Fruit fly (Drosophila melanogaster) whole organism, embryonic: Measurements from ENCODE around the gene CG1532.

ENCODE experiments used
- ATbp ChIP-seq: fragments of 200-800 bp; sonication (Bioruptor generic); optimal IDR thresholded peaks from 2 replicates; lab custom pipeline; 2017; ENCODE audit warnings: missing biosample characterization, mild to moderate bottlenecking, missing genetic modification characterization, missing genetic modification reagents
- CG11504 ChIP-seq: fragments of 200-800 bp; sonication (Bioruptor generic); optimal IDR thresholded peaks from 3 replicates; lab custom pipeline; 2019; ENCODE audit warnings: missing biosample characterization, mild to moderate bottlenecking, missing genetic modification characterization, moderate library complexity
- CG17612 ChIP-seq: fragments of 200-800 bp; sonication (Bioruptor generic); IDR thresholded peaks from 2 replicates; pipeline ENCODE4 v1.3.6; 2022; ENCODE audit warnings: missing biosample characterization, missing genetic modification characterization
- MBD-R2 ChIP-seq: fragments of 200-800 bp; sonication (Bioruptor generic); IDR thresholded peaks from 2 replicates; pipeline ENCODE4 v1.3.6; 2022; ENCODE audit warnings: missing biosample characterization, missing genetic modification characterization
- chif ChIP-seq, 2 experiments: fragments of 200-800 bp; sonication (Bioruptor generic); optimal IDR thresholded peaks; 3 replicates each; lab custom pipeline; 2016; ENCODE audit warnings: missing biosample characterization in 2 of 2, missing genetic modification characterization in 2 of 2
- chm ChIP-seq: fragments of 200-800 bp; sonication (Bioruptor generic); IDR thresholded peaks from 2 replicates; pipeline ENCODE4 v1.3.6; 2022; ENCODE audit warnings: missing biosample characterization, missing genetic modification characterization
- otp ChIP-seq: fragments of 200-800 bp; sonication (Bioruptor generic); IDR thresholded peaks from 3 replicates; pipeline ENCODE4, ENCODE4 v1.3.6; 2022; ENCODE audit warnings: missing biosample characterization, missing genetic modification characterization
- scrt ChIP-seq: fragments of 200-800 bp; sonication (Bioruptor generic); optimal IDR thresholded peaks from 2 replicates; lab custom pipeline; 2018; ENCODE audit warnings: missing biosample characterization, mild to moderate bottlenecking, missing genetic modification characterization, moderate library complexity

DNA sequence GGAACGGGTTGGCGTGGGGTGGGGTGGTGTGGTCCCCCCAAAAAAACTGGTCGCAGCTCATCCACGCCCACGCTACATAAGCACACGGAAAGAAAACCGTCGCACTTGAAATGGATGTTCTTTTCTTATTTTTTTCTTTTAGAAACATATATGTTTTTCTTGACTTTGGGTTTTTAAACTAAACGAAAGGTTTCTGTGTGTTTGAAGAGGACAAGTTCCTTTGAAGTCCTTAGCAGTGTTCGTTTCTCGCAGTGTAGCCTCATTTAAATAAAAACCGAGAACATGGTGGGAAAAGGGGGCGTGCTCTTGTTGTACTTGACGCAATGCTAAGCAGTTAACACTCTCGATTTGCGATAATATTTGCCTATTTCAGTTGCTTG is 46.2 kb upstream of the CG1532 start:
- TF ChIP-seq ATbp (GFP tag; lab: Kevin White, UChicago) (no peak), otp (GFP tag; lab: Robert Waterston, UW) (no peak), CG11504 (tag; lab: Kevin White, UChicago) (peak; percentile 18), scrt (GFP tag; lab: Kevin White, UChicago) (no peak), chif (GFP tag; optimal IDR thresholded peaks at IDR 0.05; lab: Kevin White, UChicago) (no peak), CG17612 (no peak), MBD-R2 (GFP tag; lab: Robert Waterston, UW) (no peak), chm (no peak)
